Fruit fly (Drosophila melanogaster) whole organism, embryonic: ENCODE results near the gene CG33631.

Experiments
- Ada2b ChIP-seq: fragments of 200-800 bp; sonication (Bioruptor generic); IDR thresholded peaks from 2 replicates; pipeline ENCODE4 v1.3.6; 2022; ENCODE audit warnings: missing biosample characterization, missing genetic modification characterization
- CG12071 ChIP-seq: fragments of 200-800 bp; sonication (Bioruptor generic); optimal IDR thresholded peaks from 3 replicates; lab custom pipeline; 2018; ENCODE audit warnings: missing biosample characterization, mild to moderate bottlenecking, missing genetic modification characterization
- CG12104 ChIP-seq: fragments of 200-800 bp; sonication (Bioruptor generic); optimal IDR thresholded peaks from 3 replicates; lab custom pipeline; 2016; ENCODE audit warnings: missing biosample characterization, missing genetic modification characterization
- CG12942 ChIP-seq: fragments of 200-800 bp; sonication (Bioruptor generic); optimal IDR thresholded peaks from 3 replicates; lab custom pipeline; 2016; ENCODE audit warnings: missing biosample characterization, missing genetic modification characterization
- CG15696 ChIP-seq: fragments of 200-800 bp; sonication (Bioruptor generic); optimal IDR thresholded peaks from 2 replicates; lab custom pipeline; 2019; ENCODE audit warnings: missing biosample characterization, mild to moderate bottlenecking, missing genetic modification characterization, moderate library complexity
- CG1603 ChIP-seq: fragments of 200-800 bp; sonication (Bioruptor generic); optimal IDR thresholded peaks from 2 replicates; lab custom pipeline; 2019; ENCODE audit warnings: missing biosample characterization, mild to moderate bottlenecking, missing genetic modification characterization, moderate library complexity
- CG17802 ChIP-seq: fragments of 200-800 bp; sonication (Bioruptor generic); optimal IDR thresholded peaks from 2 replicates; lab custom pipeline; 2018; ENCODE audit warnings: missing biosample characterization, mild to moderate bottlenecking, missing genetic modification characterization, moderate library complexity
- CG18764 ChIP-seq: fragments of 200-800 bp; sonication (Bioruptor generic); optimal IDR thresholded peaks from 3 replicates; lab custom pipeline; 2016; ENCODE audit warnings: missing biosample characterization, missing genetic modification characterization
- CG2116 ChIP-seq: fragments of 200-800 bp; sonication (Bioruptor generic); optimal IDR thresholded peaks from 3 replicates; lab custom pipeline; 2018; ENCODE audit warnings: missing biosample characterization, mild to moderate bottlenecking, missing genetic modification characterization
- CG2120 ChIP-seq: fragments of 200-800 bp; sonication (Bioruptor generic); optimal IDR thresholded peaks from 3 replicates; lab custom pipeline; 2016; ENCODE audit warnings: missing biosample characterization, missing genetic modification characterization
- CG32772 ChIP-seq: fragments of 200-800 bp; sonication (Bioruptor generic); IDR thresholded peaks from 2 replicates; pipeline ENCODE4 v1.3.6; 2022; ENCODE audit warnings: missing biosample characterization, missing genetic modification characterization
- CG3407 ChIP-seq: fragments of 200-800 bp; sonication (Bioruptor generic); optimal IDR thresholded peaks from 2 replicates; lab custom pipeline; 2018; ENCODE audit warnings: missing biosample characterization, mild to moderate bottlenecking, missing genetic modification characterization
- CG4730 ChIP-seq: fragments of 200-800 bp; sonication (Bioruptor generic); IDR thresholded peaks from 2 replicates; pipeline ENCODE4 v1.3.6; 2022; ENCODE audit warnings: missing biosample characterization, missing genetic modification characterization
- CG6765 ChIP-seq: fragments of 200-800 bp; sonication (Bioruptor generic); optimal IDR thresholded peaks from 3 replicates; lab custom pipeline; 2017; ENCODE audit warnings: missing biosample characterization, mild to moderate bottlenecking, missing genetic modification characterization
- CG6854 ChIP-seq: fragments of 200-800 bp; sonication (Bioruptor generic); optimal IDR thresholded peaks from 3 replicates; lab custom pipeline; 2017; ENCODE audit warnings: missing biosample characterization, mild to moderate bottlenecking, missing genetic modification characterization
- CG7556 ChIP-seq: fragments of 200-800 bp; sonication (Bioruptor generic); optimal IDR thresholded peaks from 2 replicates; lab custom pipeline; 2017; ENCODE audit warnings: missing biosample characterization, mild to moderate bottlenecking, missing genetic modification characterization
- CG8281 ChIP-seq: fragments of 200-800 bp; sonication (Bioruptor generic); optimal IDR thresholded peaks from 2 replicates; lab custom pipeline; 2018; ENCODE audit warnings: missing biosample characterization, mild to moderate bottlenecking, missing genetic modification characterization, moderate library complexity
- CG8359 ChIP-seq: fragments of 200-800 bp; sonication (Bioruptor generic); optimal IDR thresholded peaks from 2 replicates; lab custom pipeline; 2017; ENCODE audit warnings: missing biosample characterization, mild to moderate bottlenecking, missing genetic modification characterization, borderline replicate concordance
- CG9215 ChIP-seq: fragments of 200-800 bp; sonication (Bioruptor generic); IDR thresholded peaks from 2 replicates; pipeline ENCODE4 v1.3.6; 2022; ENCODE audit warnings: missing biosample characterization, missing genetic modification characterization
- CG9437 ChIP-seq: fragments of 200-800 bp; sonication (Bioruptor generic); optimal IDR thresholded peaks from 2 replicates; lab custom pipeline; 2018; ENCODE audit warnings: missing biosample characterization, mild to moderate bottlenecking, missing genetic modification characterization
- Chrac-16 ChIP-seq: fragments of 200-800 bp; sonication (Bioruptor generic); optimal IDR thresholded peaks from 3 replicates; lab custom pipeline; 2016; ENCODE audit warnings: missing biosample characterization, missing genetic modification characterization
- Dref ChIP-seq: fragments of 200-800 bp; sonication (Bioruptor generic); IDR thresholded peaks from 2 replicates; pipeline ENCODE4 v1.3.6; 2022; ENCODE audit warnings: missing biosample characterization, missing genetic modification characterization
- E2f1 ChIP-seq: fragments of 200-800 bp; sonication (Bioruptor generic); IDR thresholded peaks from 2 replicates; pipeline ENCODE4 v1.3.6; 2022; ENCODE audit warnings: missing biosample characterization, missing genetic modification characterization
- MBD-R2 ChIP-seq: fragments of 200-800 bp; sonication (Bioruptor generic); IDR thresholded peaks from 2 replicates; pipeline ENCODE4 v1.3.6; 2022; ENCODE audit warnings: missing biosample characterization, missing genetic modification characterization
- Usf ChIP-seq: fragments of 200-800 bp; sonication (Bioruptor generic); optimal IDR thresholded peaks from 2 replicates; lab custom pipeline; 2017; ENCODE audit warnings: missing genotype, missing biosample characterization, missing genetic modification characterization
- Xrp1 ChIP-seq: fragments of 200-800 bp; sonication (Bioruptor generic); IDR thresholded peaks from 2 replicates; pipeline ENCODE4 v1.3.6; 2022; ENCODE audit warnings: missing biosample characterization, missing genetic modification characterization
- abd-A ChIP-seq: fragments of 200-800 bp; sonication (Bioruptor generic); optimal IDR thresholded peaks from 3 replicates; lab custom pipeline; 2019; ENCODE audit warnings: missing biosample characterization, mild to moderate bottlenecking, missing genetic modification characterization, moderate library complexity
- ac ChIP-seq: fragments of 200-800 bp; sonication (Bioruptor generic); optimal IDR thresholded peaks from 3 replicates; lab custom pipeline; 2017; ENCODE audit warnings: missing biosample characterization, mild to moderate bottlenecking, missing genetic modification characterization
- ara ChIP-seq: fragments of 200-800 bp; sonication (Bioruptor generic); IDR thresholded peaks from 2 replicates; pipeline ENCODE4 v1.3.6; 2022; ENCODE audit warnings: missing biosample characterization, missing genetic modification characterization
- ase ChIP-seq: fragments of 200-800 bp; sonication (Bioruptor generic); IDR thresholded peaks from 3 replicates; pipeline ENCODE4 v1.3.6; 2022; ENCODE audit warnings: missing biosample characterization, missing genetic modification characterization
- bsh ChIP-seq, 2 experiments: fragments of 200-800 bp; sonication (Bioruptor generic); optimal IDR thresholded peaks; 2 replicates each; lab custom pipeline; 2017 to 2018; ENCODE audit warnings: mild to moderate bottlenecking in 2 of 2, missing biosample characterization in 2 of 2, missing genetic modification characterization in 2 of 2, moderate library complexity in 1 of 2
- ci ChIP-seq: fragments of 200-800 bp; sonication (Bioruptor generic); IDR thresholded peaks from 3 replicates; pipeline ENCODE4 v1.3.6; 2022; ENCODE audit warnings: missing biosample characterization, missing genetic modification characterization
- en ChIP-seq: fragments of 200-800 bp; sonication (Bioruptor generic); optimal IDR thresholded peaks from 2 replicates; lab custom pipeline; 2016; ENCODE audit warnings: missing biosample characterization, missing genetic modification characterization
- hth ChIP-seq: fragments of >200 bp; optimal IDR thresholded peaks from 2 replicates; lab custom pipeline; 2017; ENCODE audit warnings: inconsistent platforms
- jing ChIP-seq: fragments of 200-800 bp; sonication (Bioruptor generic); optimal IDR thresholded peaks from 2 replicates; lab custom pipeline; 2018; ENCODE audit warnings: missing biosample characterization, mild to moderate bottlenecking, missing genetic modification characterization
- jumu ChIP-seq: fragments of 200-800 bp; sonication (Bioruptor generic); optimal IDR thresholded peaks from 3 replicates; lab custom pipeline; 2016; ENCODE audit warnings: missing biosample characterization, missing genetic modification characterization
- lov ChIP-seq, 2 experiments: fragments of 200-800 bp in 1 of 2; fragments of >200 bp in 1 of 2; sonication (Bioruptor generic) in 1 of 2; IDR thresholded peaks in 1 of 2; optimal IDR thresholded peaks in 1 of 2; 2 replicates in 1 of 2; 3 replicates in 1 of 2; pipeline versions ENCODE4 v1.3.6 to Lab custom; 2017 to 2022; ENCODE audit warnings: missing biosample characterization in 1 of 2, missing genetic modification characterization in 1 of 2
- nmo ChIP-seq: fragments of 200-800 bp; sonication (Bioruptor generic); optimal IDR thresholded peaks from 2 replicates; lab custom pipeline; 2018; ENCODE audit warnings: missing biosample characterization, mild to moderate bottlenecking, missing genetic modification characterization, moderate library complexity
- oc ChIP-seq: fragments of 200-800 bp; sonication (Bioruptor generic); optimal IDR thresholded peaks from 2 replicates; lab custom pipeline; 2018; ENCODE audit warnings: missing biosample characterization, mild to moderate bottlenecking, missing genetic modification characterization, moderate library complexity
- pita ChIP-seq: fragments of 200-800 bp; sonication (Bioruptor generic); optimal IDR thresholded peaks from 2 replicates; lab custom pipeline; 2017; ENCODE audit warnings: missing biosample characterization, mild to moderate bottlenecking, missing genetic modification characterization
- pum ChIP-seq: fragments of 200-800 bp; sonication (Bioruptor generic); optimal IDR thresholded peaks from 2 replicates; lab custom pipeline; 2016; ENCODE audit warnings: missing biosample characterization, missing genetic modification characterization
- pzg ChIP-seq: fragments of 200-800 bp; sonication (Bioruptor generic); optimal IDR thresholded peaks from 3 replicates; lab custom pipeline; 2018; ENCODE audit warnings: missing biosample characterization, mild to moderate bottlenecking, missing genetic modification characterization, moderate library complexity
- ranshi ChIP-seq: fragments of 200-800 bp; sonication (Bioruptor generic); IDR thresholded peaks from 2 replicates; pipeline ENCODE4 v1.3.6; 2022; ENCODE audit warnings: missing biosample characterization, missing genetic modification characterization
- row ChIP-seq: fragments of 200-800 bp; sonication (Bioruptor generic); IDR thresholded peaks from 3 replicates; pipeline ENCODE4 v1.3.6; 2022; ENCODE audit warnings: missing biosample characterization, missing genetic modification characterization
- slou ChIP-seq: fragments of 200-800 bp; sonication (Bioruptor generic); optimal IDR thresholded peaks from 3 replicates; lab custom pipeline; 2016; ENCODE audit warnings: missing biosample characterization, missing genetic modification characterization
- sqz ChIP-seq: fragments of 200-800 bp; sonication (Bioruptor generic); optimal IDR thresholded peaks from 3 replicates; lab custom pipeline; 2018; ENCODE audit warnings: missing biosample characterization, mild to moderate bottlenecking, missing genetic modification characterization
- tup ChIP-seq: fragments of 200-800 bp; sonication (Bioruptor generic); optimal IDR thresholded peaks from 2 replicates; lab custom pipeline; 2016; ENCODE audit warnings: missing biosample characterization, mild to moderate bottlenecking, missing genetic modification characterization, moderate library complexity
- vfl ChIP-seq: fragments of 200-800 bp; sonication (Bioruptor generic); optimal IDR thresholded peaks from 2 replicates; lab custom pipeline; 2016; ENCODE audit warnings: missing biosample characterization, missing genetic modification characterization
- yki ChIP-seq: fragments of >200 bp; optimal IDR thresholded peaks from 3 replicates; lab custom pipeline; 2018

Gene CG33631

dm6 chr3R:10097531-10098295 lies 33.9 kb downstream of the CG33631 start (continued):
- TF ChIP-seq pita (no peak), ranshi (GFP tag; lab: Robert Waterston, UW) (peak; percentile 60; the same call in 1 of the 2 replicates), ara (GFP tag; lab: Robert Waterston, UW) (peak; percentile 60), en (peak; percentile 43), lov (optimal IDR thresholded peaks at IDR 0.05; lab: Kevin White, UChicago) (no peak), lov (GFP tag; IDR thresholded peaks at IDR 0.05; lab: Robert Waterston, UW) (no peak), CG32772 (peak; percentile 22; the same call in 1 of the 2 replicates), CG2120 (GFP tag; lab: Kevin White, UChicago) (peak; percentile 90), CG9215 (GFP tag; lab: Robert Waterston, UW) (peak; percentile 59), CG6854 (GFP tag; lab: Kevin White, UChicago) (peak; percentile 46), CG12071 (GFP tag; lab: Kevin White, UChicago) (peak; percentile 48), CG12942 (GFP tag; lab: Kevin White, UChicago) (peak; percentile 41), Ada2b (GFP tag; lab: Robert Waterston, UW) (peak; percentile 55), CG7556 (GFP tag; lab: Kevin White, UChicago) (peak; percentile 75), slou (GFP tag; lab: Kevin White, UChicago) (no peak), Xrp1 (GFP tag; lab: Robert Waterston, UW) (peak; percentile 49; the same call in 1 of the 2 replicates), CG17802 (no peak), tup (GFP tag; lab: Kevin White, UChicago) (no peak), MBD-R2 (GFP tag; lab: Robert Waterston, UW) (peak; percentile 43; the same call in 1 of the 2 replicates), ac (GFP tag; lab: Kevin White, UChicago) (no peak), CG9437 (GFP tag; lab: Kevin White, UChicago) (peak; percentile 69), Dref (GFP tag; lab: Robert Waterston, UW) (no peak), CG4730 (GFP tag; lab: Robert Waterston, UW) (0 out of 2 replicates have a peak, but pooled peaks have one; percentile 17), nmo (GFP tag; lab: Kevin White, UChicago) (peak; percentile 64), Usf (GFP tag; lab: Kevin White, UChicago) (peak; percentile 47), bsh (GFP tag; optimal IDR thresholded peaks at IDR 0.05; lab: Kevin White, UChicago) (peak in 1 of 2 experiments; percentile 42), jumu (peak; percentile 70), hth (no peak), sqz (GFP tag; lab: Kevin White, UChicago) (peak; percentile 45), CG12104 (no peak), jing (GFP tag; lab: Kevin White, UChicago) (no peak), E2f1 (GFP tag; lab: Robert Waterston, UW) (peak; percentile 55; the same call in 1 of the 2 replicates), CG8281 (peak; percentile 47), CG6765 (peak; percentile 66), ci (GFP tag; lab: Robert Waterston, UW) (peak; percentile 75), oc (tag; lab: Kevin White, UChicago) (peak; percentile 58), vfl (peak; percentile 53), yki (lab: Kevin White, UChicago) (no peak), CG1603 (peak; percentile 53), ase (GFP tag; lab: Robert Waterston, UW) (peak; percentile 47; the same call in 1 of the 3 replicates), CG2116 (peak; percentile 3), Chrac-16 (GFP tag; lab: Kevin White, UChicago) (peak; percentile 52), CG8359 (no peak), abd-A (tag; lab: Kevin White, UChicago) (peak; percentile 67), CG3407 (GFP tag; lab: Kevin White, UChicago) (no peak), row (GFP tag; lab: Robert Waterston, UW) (peak; percentile 78), CG18764 (peak; percentile 37), CG15696 (peak; percentile 9), pzg (GFP tag; lab: Kevin White, UChicago) (no peak), pum (GFP tag; lab: Kevin White, UChicago) (peak; percentile 50)
